Worm (Caenorhabditis elegans) whole organism, L4 larva: ENCODE measurements around the gene C28C12.12.

Experiments used
- F26F4.8 ChIP-seq: fragments of 200-800 bp; sonication (Bioruptor generic); conservative IDR thresholded peaks from 2 replicates; pipeline ENCODE4 v1.3.6; 2022; ENCODE audit warnings: missing genetic modification characterization, missing compliant biosample characterization
- F37D6.2 ChIP-seq: sonication (generic microtip); optimal IDR thresholded peaks from 2 replicates; lab custom pipeline; 2016; ENCODE audit warnings: mild to moderate bottlenecking, missing genetic modification characterization, missing compliant biosample characterization
- F49E8.2 ChIP-seq: sonication (generic microtip); optimal IDR thresholded peaks from 2 replicates; lab custom pipeline; 2016; ENCODE audit warnings: missing compliant biosample characterization, mild to moderate bottlenecking, missing genetic modification characterization, borderline replicate concordance
- T26A8.4 ChIP-seq: fragments of 200-800 bp; sonication (Bioruptor generic); IDR thresholded peaks from 2 replicates; pipeline ENCODE4 v1.3.6; 2022; ENCODE audit warnings: missing genetic modification characterization, missing compliant biosample characterization
- Y75B8A.6 ChIP-seq: fragments of 200-800 bp; sonication (Bioruptor generic); IDR thresholded peaks from 2 replicates; pipeline ENCODE4 v1.3.6; 2022; ENCODE audit warnings: missing genetic modification reagents, missing genetic modification characterization, missing compliant biosample characterization
- ZK337.2 ChIP-seq: fragments of 200-800 bp; sonication (Bioruptor generic); IDR thresholded peaks from 2 replicates; pipeline ENCODE4 v1.3.6; 2022; ENCODE audit warnings: missing genetic modification reagents, missing genetic modification characterization, missing compliant biosample characterization
- aha-1 ChIP-seq: fragments of 150-350 bp; peaks from one replicate; lab custom pipeline; 2014; ENCODE audit warnings: missing biosample characterization, missing genetic modification characterization
- aly-2 ChIP-seq: sonication (generic microtip); optimal IDR thresholded peaks from 2 replicates; lab custom pipeline; 2018; ENCODE audit warnings: missing biosample characterization, missing genetic modification characterization
- arid-1 ChIP-seq: fragments of 200-800 bp; sonication (Bioruptor generic); conservative IDR thresholded peaks from 2 replicates; pipeline ENCODE4 v1.3.6; 2022; ENCODE audit warnings: missing genetic modification reagents, missing genetic modification characterization, missing compliant biosample characterization
- attf-4 ChIP-seq: sonication (generic microtip); optimal IDR thresholded peaks from 3 replicates; lab custom pipeline; 2017; ENCODE audit warnings: missing biosample characterization, missing genetic modification characterization
- ceh-20 ChIP-seq: fragments of 200-800 bp; sonication (Bioruptor generic); IDR thresholded peaks from 2 replicates; pipeline ENCODE4 v1.3.6; 2022; ENCODE audit warnings: missing genetic modification reagents, missing genetic modification characterization, missing compliant biosample characterization
- ceh-62 ChIP-seq: sonication (generic microtip); optimal IDR thresholded peaks from 2 replicates; lab custom pipeline; 2017; ENCODE audit warnings: missing biosample characterization, missing genetic modification characterization
- ceh-82 ChIP-seq: sonication (generic microtip); optimal IDR thresholded peaks from 2 replicates; lab custom pipeline; 2017; ENCODE audit warnings: missing biosample characterization, missing genetic modification characterization
- cey-2 ChIP-seq: sonication (generic microtip); optimal IDR thresholded peaks from 3 replicates; lab custom pipeline; 2017; ENCODE audit warnings: missing genetic modification characterization, mild to moderate bottlenecking, missing compliant biosample characterization, antibody characterized with exemption, borderline replicate concordance; ENCODE audit not compliant: insufficient read depth
- ctbp-1 ChIP-seq: fragments of 200-800 bp; sonication (Bioruptor generic); IDR thresholded peaks from 2 replicates; pipeline ENCODE4 v1.3.6; 2022; ENCODE audit warnings: missing genetic modification reagents, missing genetic modification characterization, missing compliant biosample characterization
- daf-12 ChIP-seq: fragments of 150-350 bp; optimal IDR thresholded peaks from 2 replicates; lab custom pipeline; 2014; ENCODE audit warnings: missing biosample characterization, missing genetic modification reagents, missing genetic modification characterization
- daf-8 ChIP-seq: fragments of 200-800 bp; sonication (Bioruptor generic); IDR thresholded peaks from 2 replicates; pipeline ENCODE4 v1.3.6; 2022; ENCODE audit warnings: missing genetic modification characterization, missing compliant biosample characterization
- dmd-6 ChIP-seq: fragments of 200-800 bp; sonication (Bioruptor generic); IDR thresholded peaks from 2 replicates; pipeline ENCODE4 v1.3.6; 2022; ENCODE audit warnings: missing genetic modification reagents, missing genetic modification characterization, missing compliant biosample characterization
- dmd-9 ChIP-seq: fragments of 200-800 bp; sonication (Bioruptor generic); IDR thresholded peaks from 2 replicates; pipeline ENCODE4 v1.3.6; 2022; ENCODE audit warnings: missing genetic modification reagents, missing genetic modification characterization, missing compliant biosample characterization
- duxl-1 ChIP-seq: sonication (generic microtip); optimal IDR thresholded peaks from 2 replicates; lab custom pipeline; 2016; ENCODE audit warnings: mild to moderate bottlenecking, missing genetic modification characterization, moderate library complexity, missing compliant biosample characterization; ENCODE audit not compliant: poor library complexity
- dve-1 ChIP-seq: sonication (generic microtip); optimal IDR thresholded peaks from 2 replicates; lab custom pipeline; 2017; ENCODE audit warnings: antibody characterized with exemption, mild to moderate bottlenecking, missing genetic modification characterization, missing compliant biosample characterization; ENCODE audit not compliant: insufficient read depth
- egl-43 ChIP-seq: fragments of 200-800 bp; sonication (Bioruptor generic); IDR thresholded peaks from 2 replicates; pipeline ENCODE4 v1.3.6; 2022; ENCODE audit warnings: missing genetic modification reagents, missing genetic modification characterization, missing compliant biosample characterization
- fkh-10 ChIP-seq: fragments of 150-350 bp; optimal IDR thresholded peaks from 2 replicates; lab custom pipeline; 2014; ENCODE audit warnings: missing biosample characterization, missing genetic modification reagents, missing genetic modification characterization
- gei-8 ChIP-seq: fragments of 200-800 bp; sonication (Bioruptor generic); optimal IDR thresholded peaks from 2 replicates; lab custom pipeline; 2018; ENCODE audit warnings: mild to moderate bottlenecking, missing genetic modification characterization, missing compliant biosample characterization
- hif-1 ChIP-seq, 2 experiments: sonication (generic microtip); optimal IDR thresholded peaks; 2 replicates each; lab custom pipeline; 2016 to 2017; ENCODE audit warnings: missing compliant biosample characterization in 2 of 2, missing genetic modification characterization in 2 of 2, missing genetic modification reagents in 2 of 2, missing genotype in 2 of 2, mild to moderate bottlenecking in 1 of 2
- hlh-11 ChIP-seq: fragments of 200-800 bp; sonication (Bioruptor generic); optimal IDR thresholded peaks from 2 replicates; lab custom pipeline; 2018; ENCODE audit warnings: mild to moderate bottlenecking, missing genetic modification characterization, missing compliant biosample characterization
- lim-7 ChIP-seq: fragments of 200-800 bp; sonication (Bioruptor generic); IDR thresholded peaks from 2 replicates; pipeline ENCODE4 v1.3.6; 2022; ENCODE audit warnings: missing genetic modification characterization, missing compliant biosample characterization
- lin-1 ChIP-seq: fragments of 200-800 bp; sonication (Bioruptor generic); IDR thresholded peaks from 2 replicates; pipeline ENCODE4 v1.3.6; 2022; ENCODE audit warnings: missing genetic modification reagents, missing genetic modification characterization, missing compliant biosample characterization
- lin-15B ChIP-seq: fragments of 150-350 bp; sonication (generic microtip); optimal IDR thresholded peaks from 3 replicates; lab custom pipeline; 2014; ENCODE audit warnings: missing biosample characterization, missing genetic modification characterization
- lin-39 ChIP-seq: fragments of 150-350 bp; optimal IDR thresholded peaks from 2 replicates; lab custom pipeline; 2014; ENCODE audit warnings: missing biosample characterization, missing genetic modification reagents, missing genetic modification characterization
- lsy-2 ChIP-seq, 2 experiments: fragments of 150-350 bp in 1 of 2; sonication (generic microtip) in 1 of 2; optimal IDR thresholded peaks; 2 replicates each; lab custom pipeline; 2014 to 2017; ENCODE audit warnings: missing biosample characterization in 2 of 2, missing genetic modification characterization in 2 of 2
- madf-5 ChIP-seq, 2 experiments: fragments of 200-800 bp; sonication (Bioruptor generic); IDR thresholded peaks; 2 replicates each; pipeline ENCODE4 v1.3.6; 2022; ENCODE audit warnings: missing compliant biosample characterization in 2 of 2, missing genetic modification characterization in 2 of 2
- mep-1 ChIP-seq: fragments of 150-350 bp; sonication (generic microtip); optimal IDR thresholded peaks from 3 replicates; lab custom pipeline; 2014; ENCODE audit warnings: missing biosample characterization, missing genetic modification characterization
- mes-2 ChIP-seq: sonication (generic microtip); optimal IDR thresholded peaks from 2 replicates; lab custom pipeline; 2016; ENCODE audit warnings: missing genotype, mild to moderate bottlenecking, missing genetic modification characterization, missing compliant biosample characterization; ENCODE audit not compliant: poor library complexity, severe bottlenecking
- mxl-2 ChIP-seq: fragments of 200-800 bp; sonication (Bioruptor generic); conservative IDR thresholded peaks from 2 replicates; pipeline ENCODE4 v1.3.6; 2022; ENCODE audit warnings: missing genetic modification reagents, missing genetic modification characterization, missing compliant biosample characterization
- mxl-3 ChIP-seq: fragments of 200-800 bp; sonication (Bioruptor generic); optimal IDR thresholded peaks from 2 replicates; lab custom pipeline; 2018; ENCODE audit warnings: mild to moderate bottlenecking, missing genetic modification characterization, missing compliant biosample characterization
- nhr-111 ChIP-seq: fragments of 200-800 bp; sonication (Bioruptor generic); optimal IDR thresholded peaks from 2 replicates; lab custom pipeline; 2018; ENCODE audit warnings: mild to moderate bottlenecking, missing genetic modification characterization, missing compliant biosample characterization
- nhr-25 ChIP-seq: sonication (generic microtip); optimal IDR thresholded peaks from 2 replicates; lab custom pipeline; 2017; ENCODE audit warnings: missing genetic modification characterization, mild to moderate bottlenecking, missing compliant biosample characterization, antibody characterized with exemption, moderate library complexity, borderline replicate concordance; ENCODE audit not compliant: insufficient read depth
- nhr-41 ChIP-seq: fragments of 200-800 bp; sonication (Bioruptor generic); IDR thresholded peaks from 2 replicates; pipeline ENCODE4 v1.3.6; 2022; ENCODE audit warnings: missing genetic modification reagents, missing genetic modification characterization, missing compliant biosample characterization
- nhr-42 ChIP-seq: fragments of 200-800 bp; sonication (Bioruptor generic); IDR thresholded peaks from 2 replicates; pipeline ENCODE4 v1.3.6; 2022; ENCODE audit warnings: missing genetic modification characterization, missing compliant biosample characterization
- nhr-6 ChIP-seq: fragments of 150-350 bp; optimal IDR thresholded peaks from 2 replicates; lab custom pipeline; 2014; ENCODE audit warnings: missing biosample characterization, missing genetic modification characterization
- pha-4 ChIP-seq, 2 experiments: fragments of 150-350 bp in 1 of 2; fragments of 200-800 bp in 1 of 2; sonication (Bioruptor generic) in 1 of 2; IDR thresholded peaks in 1 of 2; optimal IDR thresholded peaks in 1 of 2; 2 replicates each; pipeline versions ENCODE4 v1.3.6 to Lab custom; 2014 to 2022; ENCODE audit warnings: missing genetic modification characterization in 2 of 2, missing genetic modification reagents in 2 of 2, missing biosample characterization in 1 of 2, missing compliant biosample characterization in 1 of 2
- rbr-2 ChIP-seq: sonication (generic microtip); optimal IDR thresholded peaks from 2 replicates; lab custom pipeline; 2016; ENCODE audit warnings: missing genotype, missing genetic modification characterization, missing compliant biosample characterization
- saeg-2 ChIP-seq: fragments of 200-800 bp; sonication (Bioruptor generic); IDR thresholded peaks from 2 replicates; pipeline ENCODE4 v1.3.6; 2022; ENCODE audit warnings: missing genetic modification reagents, missing genetic modification characterization, missing compliant biosample characterization
- skn-1 ChIP-seq: fragments of 150-350 bp; optimal IDR thresholded peaks from 2 replicates; lab custom pipeline; 2014; ENCODE audit warnings: missing biosample characterization, missing genetic modification characterization
- spr-3 ChIP-seq: fragments of 200-800 bp; sonication (Bioruptor generic); optimal IDR thresholded peaks from 2 replicates; lab custom pipeline; 2018; ENCODE audit warnings: mild to moderate bottlenecking, missing genetic modification characterization, missing compliant biosample characterization
- tag-97 ChIP-seq: fragments of 200-800 bp; sonication (Bioruptor generic); IDR thresholded peaks from 2 replicates; pipeline ENCODE4 v1.3.6; 2022; ENCODE audit warnings: missing genetic modification characterization, missing compliant biosample characterization
- zfp-3 ChIP-seq: fragments of 200-800 bp; sonication (Bioruptor generic); conservative IDR thresholded peaks from 2 replicates; pipeline ENCODE4 v1.3.6; 2022; ENCODE audit warnings: missing genetic modification reagents, missing genetic modification characterization, missing compliant biosample characterization
- zip-2 ChIP-seq: fragments of 150-350 bp; optimal IDR thresholded peaks from 2 replicates; lab custom pipeline; 2014; ENCODE audit warnings: missing biosample characterization, missing genetic modification characterization

The C28C12.12 gene

DNA sequence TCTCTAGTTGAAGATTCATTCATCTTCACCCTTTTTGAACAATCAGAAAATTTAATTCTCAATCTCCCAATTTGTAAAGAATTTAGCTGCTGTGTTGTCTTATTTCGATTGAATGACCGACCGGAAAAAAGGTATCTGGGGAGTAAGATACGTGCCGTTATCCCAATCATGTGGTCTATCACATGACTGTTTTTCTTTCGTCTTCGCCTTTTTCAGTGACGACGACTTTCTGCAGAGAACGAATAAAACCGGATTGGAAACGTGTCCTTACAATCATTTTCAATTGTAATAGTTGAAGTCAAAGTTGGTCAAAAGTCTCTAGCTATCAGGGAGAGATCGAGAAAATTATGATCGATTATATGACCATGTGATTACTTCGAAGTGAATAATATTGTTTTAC lies 32.9 kb upstream of the C28C12.12 start (continued):
- TF ChIP-seq daf-12 (tag; lab: Kevin White, UChicago) (no peak), lin-39 (tag; lab: Kevin White, UChicago) (no peak), nhr-111 (no peak), pha-4 (GFP tag; IDR thresholded peaks at IDR 0.05; lab: Robert Waterston, UW) (no peak), pha-4 (tag; optimal IDR thresholded peaks at IDR 0.05; lab: Kevin White, UChicago) (no peak), dmd-6 (GFP tag; lab: Robert Waterston, UW) (peak; percentile 69), nhr-6 (no peak), zfp-3 (GFP tag; lab: Robert Waterston, UW) (0 out of 2 replicates have a peak, but pooled peaks have one; percentile 14), daf-8 (no peak), mxl-2 (GFP tag; lab: Robert Waterston, UW) (no peak; the same call in 1 of the 2 replicates), aha-1 (tag; lab: Kevin White, UChicago) (peak; percentile 94), ctbp-1 (GFP tag; lab: Robert Waterston, UW) (0 out of 2 replicates have a peak, but pooled peaks have one; percentile 8), rbr-2 (peak; percentile 6), madf-5 (GFP tag; IDR thresholded peaks at IDR 0.05; lab: Robert Waterston, UW) (no peak), gei-8 (GFP tag; lab: Kevin White, UChicago) (no peak), lin-15B (tag; lab: Kevin White, UChicago) (no peak), lim-7 (GFP tag; lab: Robert Waterston, UW) (no peak), saeg-2 (GFP tag; lab: Robert Waterston, UW) (no peak), dve-1 (tag; lab: Kevin White, UChicago) (no peak), F37D6.2 (no peak), nhr-41 (GFP tag; lab: Robert Waterston, UW) (no peak), mes-2 (tag; lab: Kevin White, UChicago) (peak; percentile 33), zip-2 (tag; lab: Kevin White, UChicago) (no peak), F26F4.8 (no peak), fkh-10 (GFP tag; lab: Kevin White, UChicago) (no peak), T26A8.4 (GFP tag; lab: Robert Waterston, UW) (no peak), mep-1 (tag; lab: Kevin White, UChicago) (peak; percentile 43), nhr-42 (GFP tag; lab: Robert Waterston, UW) (no peak), ceh-62 (tag; lab: Kevin White, UChicago) (no peak), ZK337.2 (GFP tag; lab: Robert Waterston, UW) (no peak), hif-1 (tag; optimal IDR thresholded peaks at IDR 0.05; lab: Kevin White, UChicago) (peak; percentile 28 to 67), hlh-11 (tag; lab: Kevin White, UChicago) (peak; percentile 74), duxl-1 (tag; lab: Kevin White, UChicago) (no peak), lsy-2 (tag; optimal IDR thresholded peaks at IDR 0.05; lab: Kevin White, UChicago) (peak in 1 of 2 experiments; percentile 56), ceh-20 (peak; percentile 20; the same call in 1 of the 2 replicates), skn-1 (no peak), arid-1 (GFP tag; lab: Robert Waterston, UW) (no peak), egl-43 (no peak), F49E8.2 (tag; lab: Kevin White, UChicago) (no peak), dmd-9 (GFP tag; lab: Robert Waterston, UW) (no peak), tag-97 (GFP tag; lab: Robert Waterston, UW) (no peak), lin-1 (no peak), nhr-25 (peak; percentile 18), spr-3 (GFP tag; lab: Kevin White, UChicago) (no peak), Y75B8A.6 (GFP tag; lab: Robert Waterston, UW) (no peak), cey-2 (tag; lab: Kevin White, UChicago) (peak; percentile 55), aly-2 (tag; lab: Kevin White, UChicago) (no peak), attf-4 (no peak), ceh-82 (tag; lab: Kevin White, UChicago) (no peak), mxl-3 (peak; percentile 43)
